Fruit fly (Drosophila melanogaster): ENCODE results near the gene D2hgdh.

Gene D2hgdh

dm6 chrX:2172420-2172827 is 31.1 kb downstream of the D2hgdh start, which contains the start of gene ND-B14.5A:
Gene ND-B14.5A (plus strand): TSS chrX:2172526.
- peak; percentile 19 for TF ChIP-seq CG11617 (GFP tag; optimal IDR thresholded peaks at IDR 0.05)
- peak; percentile 58 for TF ChIP-seq bab1 (GFP tag; optimal IDR thresholded peaks at IDR 0.05)
- TF ChIP-seq CG33017 (tag; optimal IDR thresholded peaks at IDR 0.05) = no peak
- no peak for TF ChIP-seq CG1620 (GFP tag; optimal IDR thresholded peaks at IDR 0.05)
- TF ChIP-seq CG12768 (GFP tag; optimal IDR thresholded peaks at IDR 0.05) = no peak
- TF ChIP-seq kay (GFP tag; ENCODE audit: borderline replicate concordance) = no peak
- TF ChIP-seq Clk (GFP tag; optimal IDR thresholded peaks at IDR 0.05) = no peak
- no peak for TF ChIP-seq CG5204 (GFP tag; optimal IDR thresholded peaks at IDR 0.05)
- TF ChIP-seq cic (GFP tag; optimal IDR thresholded peaks at IDR 0.05) = no peak
- no peak for TF ChIP-seq Crg-1 (GFP tag; optimal IDR thresholded peaks at IDR 0.05)
- no peak for TF ChIP-seq pad (GFP tag; optimal IDR thresholded peaks at IDR 0.05)
- no peak for TF ChIP-seq tj (GFP tag; optimal IDR thresholded peaks at IDR 0.05)
- TF ChIP-seq CG14711 (tag; optimal IDR thresholded peaks at IDR 0.05) = peak; percentile 0
- peak; percentile 13 for TF ChIP-seq CG7101 (tag; optimal IDR thresholded peaks at IDR 0.05)
- TF ChIP-seq Hr96 (GFP tag; optimal IDR thresholded peaks at IDR 0.05) = no peak
- TF ChIP-seq ovo (GFP tag; optimal IDR thresholded peaks at IDR 0.05) = no peak
- TF ChIP-seq CG7045 (GFP tag; optimal IDR thresholded peaks at IDR 0.05) = no peak
- no peak for TF ChIP-seq toe (GFP tag; optimal IDR thresholded peaks at IDR 0.05)
- TF ChIP-seq Mnt (GFP tag; optimal IDR thresholded peaks at IDR 0.05) = peak; percentile 49
- no peak for TF ChIP-seq cnc (optimal IDR thresholded peaks at IDR 0.05)

DNA sequence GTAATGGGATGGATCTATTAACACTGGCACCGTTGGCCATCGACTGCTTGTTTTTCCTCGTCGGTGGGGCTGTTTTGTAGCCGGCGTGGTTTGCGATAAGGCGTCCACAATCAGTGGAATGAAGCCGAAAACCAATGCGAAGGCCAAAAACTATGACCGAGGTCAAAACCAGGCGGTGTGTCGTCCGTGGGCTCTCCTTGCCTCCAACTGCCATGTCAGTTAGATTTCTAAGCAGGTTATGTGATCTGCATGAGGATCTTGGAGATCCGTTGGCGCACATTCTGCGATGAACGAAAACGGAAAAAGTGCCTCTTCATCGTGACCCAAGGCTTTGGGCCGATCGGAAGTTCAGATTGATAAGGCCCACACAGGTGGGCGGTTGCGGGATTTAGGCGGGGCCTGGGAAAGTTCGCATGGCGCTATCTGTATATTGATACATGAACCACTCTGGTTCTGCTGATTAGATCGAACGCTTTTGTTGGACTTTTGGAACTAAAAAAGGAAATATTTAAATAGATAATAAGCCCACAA is 34.0 kb downstream of the D2hgdh start, which contains the start of gene Cyp4d14:
Gene Cyp4d14, minus strand, starts transcription at position 51 of the 531 bp plus-strand sequence.
- TF ChIP-seq cnc (optimal IDR thresholded peaks at IDR 0.05) (peak in 1 of 2 experiments; percentile 27), CG33017 (tag; optimal IDR thresholded peaks at IDR 0.05) (no peak)

DNA sequence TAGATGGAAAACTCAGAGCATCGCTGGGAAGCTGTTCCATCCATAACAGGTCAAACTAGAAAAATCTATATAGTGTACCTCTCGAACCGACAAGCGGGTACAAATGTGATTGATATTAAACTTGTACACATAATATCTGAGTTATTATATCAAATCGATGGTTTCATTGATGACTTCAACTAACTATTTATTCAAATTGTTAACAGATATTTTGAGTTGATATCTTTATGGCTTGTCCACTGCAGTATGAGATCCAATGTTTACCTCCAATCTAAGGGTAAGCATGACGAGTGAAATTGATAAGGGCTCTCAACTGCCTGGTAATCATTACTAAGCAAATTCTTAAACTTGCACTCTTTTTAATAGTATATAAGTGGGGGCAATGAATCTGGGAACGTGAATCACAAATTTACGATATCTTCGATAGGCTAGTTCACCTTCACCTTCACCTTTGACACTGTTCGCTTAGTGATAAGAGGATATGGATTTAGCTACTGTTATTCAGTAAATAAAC is 34.7 kb downstream of the D2hgdh start, which contains the start of gene Cyp4d2:
Gene Cyp4d2, plus strand, starts transcription at position 51 of the 514 bp plus-strand sequence.
- TF ChIP-seq CG1620 (GFP tag; optimal IDR thresholded peaks at IDR 0.05) (no peak), tj (GFP tag; optimal IDR thresholded peaks at IDR 0.05) (peak; percentile 24), cic (GFP tag; optimal IDR thresholded peaks at IDR 0.05) (no peak), Crg-1 (GFP tag; optimal IDR thresholded peaks at IDR 0.05) (no peak), cnc (optimal IDR thresholded peaks at IDR 0.05) (peak; percentile 75 to 93), pad (GFP tag; optimal IDR thresholded peaks at IDR 0.05) (no peak)

DNA sequence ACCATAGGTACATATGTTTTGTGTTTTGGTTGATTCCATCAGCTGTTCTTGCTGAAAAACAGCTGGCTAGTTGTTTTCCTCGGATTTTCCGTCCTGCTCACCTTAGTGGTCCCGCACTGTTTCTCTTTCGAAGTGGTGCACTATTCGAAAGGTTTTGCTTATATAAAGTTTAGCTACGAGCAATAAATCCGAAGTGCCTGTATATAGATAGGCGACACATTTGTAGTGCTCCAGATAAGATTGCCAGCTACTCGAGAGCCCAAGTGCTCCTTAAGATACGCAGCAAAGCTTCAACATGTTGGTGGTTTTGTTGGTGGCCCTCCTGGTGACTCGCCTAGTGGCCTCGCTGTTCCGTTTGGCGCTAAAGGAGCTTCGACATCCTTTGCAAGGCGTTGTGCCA is 37.5 kb downstream of the D2hgdh start, which contains the start of gene Cyp4ae1:
Gene Cyp4ae1, plus strand, starts transcription at position 206 of the 400 bp plus-strand sequence.
- TF ChIP-seq cic (GFP tag; optimal IDR thresholded peaks at IDR 0.05) = peak; percentile 25
- TF ChIP-seq cnc (optimal IDR thresholded peaks at IDR 0.05) = no peak
- no peak for TF ChIP-seq CG14711 (tag; optimal IDR thresholded peaks at IDR 0.05)
- TF ChIP-seq Mnt (GFP tag; optimal IDR thresholded peaks at IDR 0.05) = peak; percentile 16
- TF ChIP-seq pad (GFP tag; optimal IDR thresholded peaks at IDR 0.05) = no peak

- TF ChIP-seq CG14711 (tag; optimal IDR thresholded peaks at IDR 0.05) (no peak), Hr96 (GFP tag; optimal IDR thresholded peaks at IDR 0.05) (no peak), toe (GFP tag; optimal IDR thresholded peaks at IDR 0.05) (no peak), CG1620 (GFP tag; optimal IDR thresholded peaks at IDR 0.05) (no peak), CG11617 (GFP tag; optimal IDR thresholded peaks at IDR 0.05) (peak; percentile 41), Crg-1 (GFP tag; optimal IDR thresholded peaks at IDR 0.05) (no peak), Clk (GFP tag; optimal IDR thresholded peaks at IDR 0.05) (no peak), tj (GFP tag; optimal IDR thresholded peaks at IDR 0.05) (peak; percentile 31), CG7045 (GFP tag; optimal IDR thresholded peaks at IDR 0.05) (no peak), Mnt (GFP tag; optimal IDR thresholded peaks at IDR 0.05) (peak; percentile 33), CG33017 (tag; optimal IDR thresholded peaks at IDR 0.05) (no peak), ovo (GFP tag; optimal IDR thresholded peaks at IDR 0.05) (no peak), cnc (optimal IDR thresholded peaks at IDR 0.05) (no peak), kay (GFP tag; ENCODE audit: borderline replicate concordance) (no peak), CG5204 (GFP tag; optimal IDR thresholded peaks at IDR 0.05) (no peak), bab1 (GFP tag; optimal IDR thresholded peaks at IDR 0.05) (peak; percentile 6), CG12768 (GFP tag; optimal IDR thresholded peaks at IDR 0.05) (no peak), cic (GFP tag; optimal IDR thresholded peaks at IDR 0.05) (peak; percentile 14), pad (GFP tag; optimal IDR thresholded peaks at IDR 0.05) (no peak), CG7101 (tag; optimal IDR thresholded peaks at IDR 0.05) (no peak)
Observed at dm6 chrX:2180750-2181261, 39.5 kb downstream of the D2hgdh start, which contains the start of gene pn. Gene pn (plus strand): TSS chrX:2181211.

dm6 chrX:2184563-2184962 is 43.3 kb downstream of the D2hgdh start, which contains the start of the genes Nmd3 and CG17776:
Gene Nmd3 (minus strand): TSS chrX:2184668.
Gene CG17776 (plus strand): TSS chrX:2184725.
- TF ChIP-seq Mnt (GFP tag; optimal IDR thresholded peaks at IDR 0.05) (peak; percentile 99), Hr96 (GFP tag; optimal IDR thresholded peaks at IDR 0.05) (no peak), CG33017 (tag; optimal IDR thresholded peaks at IDR 0.05) (no peak), cic (GFP tag; optimal IDR thresholded peaks at IDR 0.05) (peak; percentile 13), pad (GFP tag; optimal IDR thresholded peaks at IDR 0.05) (no peak), CG11617 (GFP tag; optimal IDR thresholded peaks at IDR 0.05) (peak; percentile 5), kay (GFP tag; ENCODE audit: borderline replicate concordance) (no peak), cnc (optimal IDR thresholded peaks at IDR 0.05) (no peak), CG5204 (GFP tag; optimal IDR thresholded peaks at IDR 0.05) (no peak), CG14711 (tag; optimal IDR thresholded peaks at IDR 0.05) (no peak), tj (GFP tag; optimal IDR thresholded peaks at IDR 0.05) (peak; percentile 10), Clk (GFP tag; optimal IDR thresholded peaks at IDR 0.05) (no peak), CG7101 (tag; optimal IDR thresholded peaks at IDR 0.05) (peak; percentile 24), bab1 (GFP tag; optimal IDR thresholded peaks at IDR 0.05) (peak; percentile 45)
